Worm (Caenorhabditis elegans): ENCODE measurements around the gene T13C5.2.

- TF ChIP-seq mbf-1 (tag; optimal IDR thresholded peaks at IDR 0.05) (no peak), unc-55 (GFP tag; optimal IDR thresholded peaks at IDR 0.05) (no peak), lsy-2 (tag; optimal IDR thresholded peaks at IDR 0.05) (no peak), skn-1 (tag; optimal IDR thresholded peaks at IDR 0.05) (no peak), ztf-4 (tag; optimal IDR thresholded peaks at IDR 0.05) (no peak), fos-1 (tag; optimal IDR thresholded peaks at IDR 0.05) (no peak), lin-39 (tag; optimal IDR thresholded peaks at IDR 0.05) (no peak), ceh-82 (tag; optimal IDR thresholded peaks at IDR 0.05) (no peak), nhr-12 (tag; optimal IDR thresholded peaks at IDR 0.05) (no peak), nhr-23 (tag; optimal IDR thresholded peaks at IDR 0.05) (no peak), nhr-25 (tag; optimal IDR thresholded peaks at IDR 0.05) (no peak), lin-11 (tag; optimal IDR thresholded peaks at IDR 0.05) (no peak), zag-1 (tag; optimal IDR thresholded peaks at IDR 0.05) (no peak), snpc-4 (tag; optimal IDR thresholded peaks at IDR 0.05) (no peak)
Observed at ce11 chrX:6145921-6146320, 38.9 kb upstream of the T13C5.2 start.
